Worm (Caenorhabditis elegans): ENCODE measurements around the gene lgc-40.

The lgc-40 gene

ce11 chrX:2364703-2365299 is 4.9 kb downstream of the lgc-40 start (continued):
- peak in 1 of 2 experiments; percentile 48 for TF ChIP-seq eor-1 (tag; optimal IDR thresholded peaks at IDR 0.05)
- peak; percentile 57 for TF ChIP-seq egl-27 (tag; optimal IDR thresholded peaks at IDR 0.05)
- peak; percentile 34 for TF ChIP-seq zag-1 (tag; optimal IDR thresholded peaks at IDR 0.05)
- no peak for TF ChIP-seq nhr-12 (tag; optimal IDR thresholded peaks at IDR 0.05)
- no peak for TF ChIP-seq lin-39 (tag; optimal IDR thresholded peaks at IDR 0.05)
- TF ChIP-seq aly-2 (tag; optimal IDR thresholded peaks at IDR 0.05) = peak; percentile 64
- TF ChIP-seq lsy-12 (tag; optimal IDR thresholded peaks at IDR 0.05) = peak; percentile 88
- peak; percentile 74 for TF ChIP-seq elt-2 (tag; optimal IDR thresholded peaks at IDR 0.05)
- no peak for TF ChIP-seq ztf-11 (tag; optimal IDR thresholded peaks at IDR 0.05)
- TF ChIP-seq fos-1 (tag; optimal IDR thresholded peaks at IDR 0.05) = peak; percentile 89
- TF ChIP-seq ceh-28 (tag; optimal IDR thresholded peaks at IDR 0.05) = peak; percentile 98
- no peak for TF ChIP-seq mml-1 (tag; optimal IDR thresholded peaks at IDR 0.05)
- no peak for TF ChIP-seq ama-1 (optimal IDR thresholded peaks at IDR 0.05)
- TF ChIP-seq fkh-10 (GFP tag; optimal IDR thresholded peaks at IDR 0.05) = no peak
- peak; percentile 61 for TF ChIP-seq nhr-237 (tag; optimal IDR thresholded peaks at IDR 0.05)
- TF ChIP-seq ztf-4 (tag; optimal IDR thresholded peaks at IDR 0.05) = peak; percentile 70
- TF ChIP-seq hmg-11 (tag; optimal IDR thresholded peaks at IDR 0.05) = peak; percentile 81
- no peak for TF ChIP-seq fkh-2 (tag; optimal IDR thresholded peaks at IDR 0.05)
- TF ChIP-seq unc-62 (GFP tag; optimal IDR thresholded peaks at IDR 0.05) = peak; percentile 4
- TF ChIP-seq pqm-1 (tag; optimal IDR thresholded peaks at IDR 0.05) = peak; percentile 88
- TF ChIP-seq nhr-76 (tag; optimal IDR thresholded peaks at IDR 0.05) = peak; percentile 74
- peak; percentile 67 for TF ChIP-seq mdl-1 (tag; optimal IDR thresholded peaks at IDR 0.05)

ce11 chrX:2365890-2366289 is 6.0 kb downstream of the lgc-40 start, which contains the start of gene T24D8.6:
Gene T24D8.6 (minus strand): TSS chrX:2365990.
- no peak for TF ChIP-seq egl-5 (tag; optimal IDR thresholded peaks at IDR 0.05)
- TF ChIP-seq zag-1 (tag; optimal IDR thresholded peaks at IDR 0.05) = no peak

- TF ChIP-seq unc-39 (tag; optimal IDR thresholded peaks at IDR 0.05) (no peak), sea-2 (GFP tag; optimal IDR thresholded peaks at IDR 0.05) (no peak), nhr-76 (tag; optimal IDR thresholded peaks at IDR 0.05) (no peak), skn-1 (tag; optimal IDR thresholded peaks at IDR 0.05) (no peak), nhr-67 (tag; optimal IDR thresholded peaks at IDR 0.05) (no peak), nfya-1 (tag; optimal IDR thresholded peaks at IDR 0.05; ENCODE audit: insufficient read depth) (no peak), egl-5 (tag; optimal IDR thresholded peaks at IDR 0.05) (no peak), egl-27 (tag; optimal IDR thresholded peaks at IDR 0.05) (no peak), nhr-237 (tag; optimal IDR thresholded peaks at IDR 0.05) (no peak), pha-4 (tag; optimal IDR thresholded peaks at IDR 0.05) (peak; percentile 79), nhr-25 (tag; optimal IDR thresholded peaks at IDR 0.05) (peak; percentile 80), pqm-1 (tag; optimal IDR thresholded peaks at IDR 0.05) (no peak), nhr-11 (tag; optimal IDR thresholded peaks at IDR 0.05) (no peak), mdl-1 (tag; optimal IDR thresholded peaks at IDR 0.05) (no peak), ceh-9 (tag; optimal IDR thresholded peaks at IDR 0.05) (no peak), snpc-4 (tag; optimal IDR thresholded peaks at IDR 0.05) (peak; percentile 20), lin-15B (tag; optimal IDR thresholded peaks at IDR 0.05) (no peak), ceh-28 (tag; optimal IDR thresholded peaks at IDR 0.05) (peak; percentile 11), nhr-43 (tag; optimal IDR thresholded peaks at IDR 0.05; ENCODE audit: poor library complexity, severe bottlenecking) (no peak), mml-1 (tag; optimal IDR thresholded peaks at IDR 0.05) (no peak), jun-1 (tag; optimal IDR thresholded peaks at IDR 0.05) (peak; percentile 5), elt-1 (tag; optimal IDR thresholded peaks at IDR 0.05) (no peak), lsy-12 (tag; optimal IDR thresholded peaks at IDR 0.05) (no peak), R02D3.7 (tag; optimal IDR thresholded peaks at IDR 0.05) (no peak), nhr-12 (tag; optimal IDR thresholded peaks at IDR 0.05) (no peak), daf-12 (tag; optimal IDR thresholded peaks at IDR 0.05) (no peak)
Measured at ce11 chrX:2368042-2368814, 8.3 kb downstream of the lgc-40 start.

All from whole organism, L3 larva.